Worm (Caenorhabditis elegans) whole organism, early embryonic: ENCODE data around the gene C49F5.8.

Experiments used
- ama-1 ChIP-seq: fragments of 150-350 bp; optimal IDR thresholded peaks from 2 replicates; lab custom pipeline; 2014
- ceh-36 ChIP-seq: sonication (generic microtip); optimal IDR thresholded peaks from 2 replicates; lab custom pipeline; 2016; ENCODE audit warnings: missing genetic modification characterization, inconsistent platforms, missing compliant biosample characterization
- ets-7 ChIP-seq: sonication (generic microtip); optimal IDR thresholded peaks from 2 replicates; lab custom pipeline; 2016; ENCODE audit warnings: missing genotype, missing genetic modification characterization, missing compliant biosample characterization
- flt-1 ChIP-seq: fragments of 200-800 bp; sonication (Bioruptor generic); IDR thresholded peaks from 2 replicates; pipeline ENCODE4 v1.3.6; 2022; ENCODE audit warnings: missing genetic modification characterization, missing compliant biosample characterization
- hnd-1 ChIP-seq: sonication (generic microtip); optimal IDR thresholded peaks from 2 replicates; lab custom pipeline; 2016; ENCODE audit warnings: missing genetic modification characterization, missing compliant biosample characterization
- sea-1 ChIP-seq: fragments of 200-800 bp; sonication (Bioruptor generic); conservative IDR thresholded peaks from 2 replicates; pipeline ENCODE4 v1.3.6; 2022; ENCODE audit warnings: missing genetic modification characterization, missing compliant biosample characterization

DNA sequence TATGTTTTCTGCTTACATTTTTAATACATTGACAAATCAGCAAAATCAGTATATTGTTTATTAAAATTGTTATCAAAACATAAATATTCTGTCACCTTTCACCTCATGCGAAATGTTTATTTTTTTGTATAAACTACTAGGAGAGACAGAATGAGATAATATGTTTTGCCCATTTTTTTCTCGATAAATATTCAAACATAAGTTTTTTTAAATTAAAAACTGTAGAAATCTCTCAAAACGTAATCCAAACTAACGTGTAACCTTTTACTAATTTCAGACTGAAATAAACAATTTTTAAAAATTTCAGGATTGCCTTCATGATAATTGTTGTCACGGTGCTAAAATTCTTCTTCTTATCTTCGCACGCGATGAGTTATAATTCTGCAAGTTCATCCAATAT, 2.7 kb upstream of the C49F5.8 start, which contains the start of gene T08D10.5:
- TF ChIP-seq ceh-36 = no peak
- TF ChIP-seq ets-7 (tag; lab: Kevin White, UChicago) = no peak
- TF ChIP-seq ama-1 (lab: Kevin White, UChicago) = no peak
- no peak for TF ChIP-seq hnd-1
- no peak for TF ChIP-seq sea-1 (GFP tag; lab: Robert Waterston, UW)
- TF ChIP-seq flt-1 = no peak
